Fruit fly (Drosophila melanogaster) whole organism: ENCODE data around the gene ast.
A peak's percentile ranks its signal among the peaks of the same experiment; 100 is the strongest.

ENCODE experiments used
- CG8478 ChIP-seq: fragments of >200 bp; optimal IDR thresholded peaks from 2 replicates; lab custom pipeline; 2018; ENCODE audit warnings: inconsistent platforms
- Dll ChIP-seq: fragments of >200 bp; optimal IDR thresholded peaks from 2 replicates; lab custom pipeline; 2017
- EcR ChIP-seq, 2 experiments: fragments of >200 bp; optimal IDR thresholded peaks; 2 replicates each; lab custom pipeline; 2017; ENCODE audit warnings: missing biosample characterization in 2 of 2, missing genetic modification characterization in 2 of 2, missing genetic modification reagents in 2 of 2
- pan ChIP-seq: fragments of >200 bp; optimal IDR thresholded peaks from 2 replicates; lab custom pipeline; 2017
- psq ChIP-seq: fragments of >200 bp; optimal IDR thresholded peaks from 2 replicates; lab custom pipeline; 2017
- usp ChIP-seq: fragments of >200 bp; optimal IDR thresholded peaks from 2 replicates; lab custom pipeline; 2017; ENCODE audit warnings: missing biosample characterization, missing genetic modification characterization, mixed read lengths

The ast gene

dm6 chr2L:1063695-1064094 is 14.1 kb upstream of the ast start:
- TF ChIP-seq psq (lab: Kevin White, UChicago): no peak

- TF ChIP-seq usp (GFP tag; lab: Kevin White, UChicago) (no peak), EcR (GFP tag; optimal IDR thresholded peaks at IDR 0.05; lab: Kevin White, UChicago) (no peak), CG8478 (lab: Kevin White, UChicago) (no peak), Dll (no peak), psq (lab: Kevin White, UChicago) (no peak), pan (no peak)
Observed at dm6 chr2L:1064544-1064943, 13.2 kb upstream of the ast start.

- no peak for TF ChIP-seq usp (GFP tag; lab: Kevin White, UChicago)
- TF ChIP-seq EcR (GFP tag; optimal IDR thresholded peaks at IDR 0.05; lab: Kevin White, UChicago): no peak
- TF ChIP-seq CG8478 (lab: Kevin White, UChicago): no peak
- TF ChIP-seq pan: no peak
- TF ChIP-seq psq (lab: Kevin White, UChicago): no peak
- TF ChIP-seq Dll: no peak
Observed at dm6 chr2L:1065038-1065437, 12.7 kb upstream of the ast start.

dm6 chr2L:1066330-1066729 is 11.4 kb upstream of the ast start:
- TF ChIP-seq CG8478 (lab: Kevin White, UChicago) (no peak), psq (lab: Kevin White, UChicago) (no peak), pan (no peak), Dll (no peak), usp (GFP tag; lab: Kevin White, UChicago) (no peak), EcR (GFP tag; optimal IDR thresholded peaks at IDR 0.05; lab: Kevin White, UChicago) (no peak)

- TF ChIP-seq psq (lab: Kevin White, UChicago) (no peak), EcR (GFP tag; optimal IDR thresholded peaks at IDR 0.05; lab: Kevin White, UChicago) (no peak), CG8478 (lab: Kevin White, UChicago) (no peak), usp (GFP tag; lab: Kevin White, UChicago) (no peak), pan (no peak), Dll (no peak)
Observed at dm6 chr2L:1068004-1068403, 9.7 kb upstream of the ast start.

dm6 chr2L:1068517-1069107 is 9.1 kb upstream of the ast start:
- TF ChIP-seq CG8478 (lab: Kevin White, UChicago) (no peak), Dll (no peak), EcR (GFP tag; optimal IDR thresholded peaks at IDR 0.05; lab: Kevin White, UChicago) (no peak), usp (GFP tag; lab: Kevin White, UChicago) (no peak), psq (lab: Kevin White, UChicago) (no peak), pan (no peak)

- TF ChIP-seq EcR (GFP tag; optimal IDR thresholded peaks at IDR 0.05; lab: Kevin White, UChicago) (no peak), CG8478 (lab: Kevin White, UChicago) (no peak)
Observed at dm6 chr2L:1069475-1069874, 8.3 kb upstream of the ast start.

- no peak for TF ChIP-seq pan
Observed at dm6 chr2L:1070332-1070731, 7.4 kb upstream of the ast start.

dm6 chr2L:1070941-1071340 is 6.8 kb upstream of the ast start:
- no peak for TF ChIP-seq Dll
- no peak for TF ChIP-seq CG8478 (lab: Kevin White, UChicago)
- no peak for TF ChIP-seq pan
- no peak for TF ChIP-seq usp (GFP tag; lab: Kevin White, UChicago)
- TF ChIP-seq EcR (GFP tag; optimal IDR thresholded peaks at IDR 0.05; lab: Kevin White, UChicago): no peak
- TF ChIP-seq psq (lab: Kevin White, UChicago): no peak

dm6 chr2L:1072184-1072583 is 5.6 kb upstream of the ast start:
- no peak for TF ChIP-seq pan
- TF ChIP-seq EcR (GFP tag; optimal IDR thresholded peaks at IDR 0.05; lab: Kevin White, UChicago): no peak
- TF ChIP-seq psq (lab: Kevin White, UChicago): no peak
- TF ChIP-seq CG8478 (lab: Kevin White, UChicago): no peak
- no peak for TF ChIP-seq Dll
- no peak for TF ChIP-seq usp (GFP tag; lab: Kevin White, UChicago)

dm6 chr2L:1073530-1073929 is 4.2 kb upstream of the ast start:
- no peak for TF ChIP-seq psq (lab: Kevin White, UChicago)
- no peak for TF ChIP-seq EcR (GFP tag; optimal IDR thresholded peaks at IDR 0.05; lab: Kevin White, UChicago)

dm6 chr2L:1074180-1074864 is 3.4 kb upstream of the ast start:
- no peak for TF ChIP-seq psq (lab: Kevin White, UChicago)
- no peak for TF ChIP-seq CG8478 (lab: Kevin White, UChicago)
- TF ChIP-seq usp (GFP tag; lab: Kevin White, UChicago): no peak
- TF ChIP-seq pan: no peak
- TF ChIP-seq EcR (GFP tag; optimal IDR thresholded peaks at IDR 0.05; lab: Kevin White, UChicago): no peak
- no peak for TF ChIP-seq Dll

dm6 chr2L:1075753-1076152 is 2.0 kb upstream of the ast start:
- TF ChIP-seq pan (peak; percentile 69), usp (GFP tag; lab: Kevin White, UChicago) (no peak), CG8478 (lab: Kevin White, UChicago) (no peak), psq (lab: Kevin White, UChicago) (no peak), Dll (no peak), EcR (GFP tag; optimal IDR thresholded peaks at IDR 0.05; lab: Kevin White, UChicago) (no peak)
